Worm (Caenorhabditis elegans) whole organism, early embryonic: ENCODE results near the gene K03A11.5.

Experiments used
- B0310.2 ChIP-seq: sonication (generic microtip); optimal IDR thresholded peaks from 2 replicates; lab custom pipeline; 2016; ENCODE audit warnings: mild to moderate bottlenecking, missing genetic modification characterization, missing compliant biosample characterization
- F13C5.2 ChIP-seq: sonication (generic microtip); optimal IDR thresholded peaks from 2 replicates; lab custom pipeline; 2017; ENCODE audit warnings: mild to moderate bottlenecking, missing genetic modification characterization, inconsistent platforms, missing compliant biosample characterization
- aly-1 ChIP-seq: sonication (generic microtip); optimal IDR thresholded peaks from 2 replicates; lab custom pipeline; 2016; ENCODE audit warnings: missing genetic modification characterization, missing compliant biosample characterization
- ama-1 ChIP-seq: fragments of 150-350 bp; optimal IDR thresholded peaks from 2 replicates; lab custom pipeline; 2014
- ceh-13 ChIP-seq: fragments of 200-800 bp; sonication (Bioruptor generic); optimal IDR thresholded peaks from 2 replicates; lab custom pipeline; 2018; ENCODE audit warnings: mild to moderate bottlenecking, missing genetic modification characterization, missing compliant biosample characterization
- ceh-36 ChIP-seq: sonication (generic microtip); optimal IDR thresholded peaks from 2 replicates; lab custom pipeline; 2016; ENCODE audit warnings: missing genetic modification characterization, inconsistent platforms, missing compliant biosample characterization
- ets-7 ChIP-seq: sonication (generic microtip); optimal IDR thresholded peaks from 2 replicates; lab custom pipeline; 2016; ENCODE audit warnings: missing genotype, missing genetic modification characterization, missing compliant biosample characterization
- flt-1 ChIP-seq: fragments of 200-800 bp; sonication (Bioruptor generic); IDR thresholded peaks from 2 replicates; pipeline ENCODE4 v1.3.6; 2022; ENCODE audit warnings: missing genetic modification characterization, missing compliant biosample characterization
- hmbx-1 ChIP-seq: sonication (generic microtip); optimal IDR thresholded peaks from 2 replicates; lab custom pipeline; 2016; ENCODE audit warnings: mild to moderate bottlenecking, missing genetic modification characterization, missing compliant biosample characterization
- hmg-4 ChIP-seq: fragments of 200-800 bp; sonication (Bioruptor generic); optimal IDR thresholded peaks from 2 replicates; lab custom pipeline; 2018; ENCODE audit warnings: mild to moderate bottlenecking, missing genetic modification characterization, missing compliant biosample characterization
- hnd-1 ChIP-seq: sonication (generic microtip); optimal IDR thresholded peaks from 2 replicates; lab custom pipeline; 2016; ENCODE audit warnings: missing genetic modification characterization, missing compliant biosample characterization
- pes-1 ChIP-seq: fragments of 200-800 bp; sonication (Bioruptor generic); IDR thresholded peaks from 2 replicates; pipeline ENCODE4 v1.3.6; 2022; ENCODE audit warnings: missing genetic modification reagents, missing genetic modification characterization, missing compliant biosample characterization
- scrt-1 ChIP-seq: fragments of 200-800 bp; sonication (Bioruptor generic); IDR thresholded peaks from 2 replicates; pipeline ENCODE4 v1.3.6; 2022; ENCODE audit warnings: missing genetic modification characterization, missing compliant biosample characterization
- sea-1 ChIP-seq: fragments of 200-800 bp; sonication (Bioruptor generic); conservative IDR thresholded peaks from 2 replicates; pipeline ENCODE4 v1.3.6; 2022; ENCODE audit warnings: missing genetic modification characterization, missing compliant biosample characterization
- tbx-11 ChIP-seq: fragments of 200-800 bp; sonication (Bioruptor generic); IDR thresholded peaks from 2 replicates; pipeline ENCODE4 v1.3.6; 2022; ENCODE audit warnings: missing genetic modification characterization, missing compliant biosample characterization
- tbx-37 ChIP-seq: fragments of 200-800 bp; sonication (Bioruptor generic); conservative IDR thresholded peaks from 2 replicates; pipeline ENCODE4 v1.3.6; 2022; ENCODE audit warnings: missing genetic modification reagents, missing genetic modification characterization, missing compliant biosample characterization
- tra-4 ChIP-seq: sonication (generic microtip); optimal IDR thresholded peaks from 2 replicates; lab custom pipeline; 2017; ENCODE audit warnings: missing genetic modification characterization, missing compliant biosample characterization

The K03A11.5 gene

DNA sequence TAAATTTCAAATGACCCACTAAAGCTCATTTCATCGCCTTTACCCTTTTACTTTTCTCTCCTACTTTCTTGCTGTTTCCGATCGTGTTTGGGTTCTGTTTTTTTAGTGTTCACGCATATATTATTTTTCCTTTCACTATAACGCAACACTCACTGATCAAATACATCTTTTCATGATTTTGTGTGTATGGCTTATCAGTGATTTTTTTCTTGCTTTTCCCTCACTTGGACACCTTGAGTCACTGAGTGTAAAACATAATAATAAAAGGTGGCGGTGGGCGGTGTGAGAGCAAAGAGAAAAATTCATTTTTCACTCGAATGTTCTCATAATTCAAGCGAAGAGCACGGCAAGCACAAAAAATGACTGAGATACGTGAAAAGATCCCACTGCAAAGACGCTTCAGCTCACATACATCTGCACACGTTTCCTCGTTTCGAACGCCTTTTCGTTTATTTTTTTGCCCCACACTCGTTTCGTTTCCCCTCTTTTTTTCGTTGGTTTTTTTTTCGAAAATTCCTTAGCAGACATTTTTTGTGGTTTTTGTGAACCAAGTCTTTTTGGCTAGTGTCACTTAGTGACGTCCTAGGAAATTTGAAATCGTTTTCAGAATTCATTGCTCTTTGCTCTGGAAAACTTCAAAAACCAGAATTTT, at the start of gene K03A11.5:
TSS of gene K03A11.5 (plus strand) at position 602 of the 652 bp plus-strand sequence.
- TF ChIP-seq B0310.2 = no peak
- TF ChIP-seq tra-4 (tag; lab: Kevin White, UChicago) = no peak
- no peak for TF ChIP-seq pes-1 (GFP tag; lab: Robert Waterston, UW)
- no peak for TF ChIP-seq flt-1 (GFP tag; lab: Robert Waterston, UW)
- no peak for TF ChIP-seq tbx-11 (GFP tag; lab: Robert Waterston, UW)
- TF ChIP-seq ceh-36 (tag; lab: Kevin White, UChicago) = no peak
- no peak for TF ChIP-seq ama-1 (lab: Kevin White, UChicago)
- TF ChIP-seq sea-1 (GFP tag; lab: Robert Waterston, UW) = no peak
- TF ChIP-seq hmbx-1 (tag; lab: Kevin White, UChicago) = no peak
- TF ChIP-seq aly-1 (tag; lab: Kevin White, UChicago) = no peak
- TF ChIP-seq tbx-37 (GFP tag; lab: Robert Waterston, UW) = no peak
- TF ChIP-seq hnd-1 (tag; lab: Kevin White, UChicago) = no peak
- TF ChIP-seq hmg-4 (GFP tag; lab: Kevin White, UChicago) = no peak
- no peak for TF ChIP-seq ets-7 (tag; lab: Kevin White, UChicago)

DNA sequence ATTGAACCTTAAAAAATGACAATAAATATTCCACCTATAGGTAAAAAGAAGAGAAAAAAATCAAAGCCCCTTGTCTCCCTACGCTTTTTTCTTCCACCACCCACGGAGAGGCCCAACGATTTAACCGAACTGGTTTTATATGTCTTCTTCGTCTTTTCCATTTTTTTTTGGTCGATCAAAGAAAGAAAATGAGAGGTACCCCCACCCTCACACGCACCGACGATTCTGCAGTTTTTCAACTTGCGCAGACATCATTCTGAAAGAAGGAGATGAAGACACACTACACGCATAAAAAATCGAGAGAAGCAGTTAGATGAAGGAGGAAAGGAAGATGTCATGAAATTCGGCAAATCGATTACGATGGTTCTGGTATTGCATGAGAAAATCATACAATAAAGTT, 49.0 kb upstream of the K03A11.5 start:
- TF ChIP-seq F13C5.2 (tag; lab: Kevin White, UChicago) (no peak), ceh-13 (GFP tag; lab: Kevin White, UChicago) (no peak), sea-1 (GFP tag; lab: Robert Waterston, UW) (no peak), scrt-1 (GFP tag; lab: Robert Waterston, UW) (no peak), ceh-36 (tag; lab: Kevin White, UChicago) (no peak), tbx-37 (GFP tag; lab: Robert Waterston, UW) (no peak)

DNA sequence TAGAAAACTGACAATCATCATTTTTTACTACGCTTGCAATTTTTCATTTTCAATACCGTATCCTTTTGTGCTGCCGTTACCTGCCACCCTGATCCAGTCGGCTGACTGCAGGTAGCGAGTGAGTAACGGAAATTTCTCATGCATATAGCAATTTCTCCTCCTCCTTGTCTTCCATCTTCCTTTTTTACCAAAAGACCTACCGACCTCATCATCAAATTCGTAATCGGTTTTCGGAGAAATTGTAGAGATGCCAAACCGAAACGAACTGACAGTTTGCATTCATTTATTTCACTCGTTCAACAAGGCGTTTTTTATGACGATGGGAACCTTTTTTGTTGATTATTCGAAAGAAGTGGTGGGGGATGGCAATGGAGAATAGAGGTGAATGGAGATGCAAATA, 47.0 kb upstream of the K03A11.5 start:
- TF ChIP-seq flt-1 (GFP tag; lab: Robert Waterston, UW) (no peak), tbx-11 (GFP tag; lab: Robert Waterston, UW) (no peak)

DNA sequence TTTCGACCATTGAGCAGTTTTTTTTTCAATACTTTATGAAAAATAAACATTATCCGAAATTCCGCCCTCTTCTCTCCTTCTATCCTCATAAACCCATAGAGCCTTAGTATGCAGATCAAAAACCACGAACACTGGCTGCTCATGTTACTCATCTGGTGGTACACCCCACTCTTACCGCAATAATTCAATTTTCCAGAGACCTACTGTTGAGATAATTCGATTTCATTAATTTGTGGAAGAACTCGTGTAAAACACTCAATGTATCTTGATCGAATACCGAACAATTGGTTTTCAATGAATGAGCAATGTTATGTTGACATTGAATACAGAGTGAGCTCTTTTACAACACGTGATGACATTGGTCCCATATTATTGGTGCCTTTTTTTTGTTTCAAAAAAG, 41.9 kb upstream of the K03A11.5 start:
- TF ChIP-seq ceh-13 (GFP tag; lab: Kevin White, UChicago) (no peak), aly-1 (tag; lab: Kevin White, UChicago) (no peak), hnd-1 (tag; lab: Kevin White, UChicago) (no peak), tbx-37 (GFP tag; lab: Robert Waterston, UW) (no peak), tbx-11 (GFP tag; lab: Robert Waterston, UW) (no peak), hmbx-1 (tag; lab: Kevin White, UChicago) (no peak), sea-1 (GFP tag; lab: Robert Waterston, UW) (no peak), ets-7 (tag; lab: Kevin White, UChicago) (no peak), hmg-4 (GFP tag; lab: Kevin White, UChicago) (no peak), flt-1 (GFP tag; lab: Robert Waterston, UW) (no peak), F13C5.2 (tag; lab: Kevin White, UChicago) (no peak), ama-1 (lab: Kevin White, UChicago) (no peak), ceh-36 (tag; lab: Kevin White, UChicago) (no peak), scrt-1 (GFP tag; lab: Robert Waterston, UW) (no peak)

DNA sequence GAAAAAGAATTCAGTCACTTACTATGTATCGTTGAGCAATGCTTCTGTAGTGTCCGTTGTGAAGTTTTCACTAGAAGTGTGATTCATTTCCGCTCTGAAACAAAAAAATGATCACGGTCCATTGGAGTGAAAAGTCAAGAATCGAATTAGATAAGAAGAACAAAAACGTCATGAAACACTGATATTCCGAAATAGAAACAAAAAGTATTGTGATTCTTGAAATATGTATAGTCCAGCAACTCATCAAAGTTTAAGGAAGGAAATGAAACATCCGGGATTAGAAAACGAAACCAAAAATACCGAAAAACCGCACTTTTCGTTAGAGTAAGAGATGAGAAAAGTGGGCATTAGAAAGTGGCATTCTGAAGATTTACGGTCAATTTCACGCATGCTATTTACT, 30.7 kb upstream of the K03A11.5 start, which contains the start of gene npr-10:
TSS of gene npr-10 (minus strand) at position 101 of the 400 bp plus-strand sequence.
- TF ChIP-seq hmbx-1 (tag; lab: Kevin White, UChicago) = no peak
- no peak for TF ChIP-seq hmg-4 (GFP tag; lab: Kevin White, UChicago)
- no peak for TF ChIP-seq F13C5.2 (tag; lab: Kevin White, UChicago)

DNA sequence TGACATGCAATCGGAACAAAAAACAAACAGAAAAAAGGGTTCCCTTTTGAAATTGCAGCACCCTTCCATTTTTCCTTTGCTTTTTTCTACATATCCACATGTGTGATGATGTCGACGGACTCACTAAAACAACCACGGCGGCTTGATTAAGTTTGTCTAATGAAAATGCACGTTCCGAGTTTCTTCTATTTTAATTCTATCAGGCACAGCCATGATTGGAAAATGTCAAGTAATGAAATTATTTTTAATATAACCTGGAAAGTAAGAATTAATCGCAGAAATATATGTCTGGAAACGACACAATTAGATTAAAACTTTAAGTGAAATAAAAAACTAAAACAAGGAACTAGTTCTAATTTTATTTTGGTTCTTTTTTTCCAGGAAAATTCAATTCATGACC, 29.5 kb upstream of the K03A11.5 start:
- TF ChIP-seq tbx-37 (GFP tag; lab: Robert Waterston, UW) = no peak
- TF ChIP-seq scrt-1 (GFP tag; lab: Robert Waterston, UW) = no peak
- no peak for TF ChIP-seq hmg-4 (GFP tag; lab: Kevin White, UChicago)
- no peak for TF ChIP-seq ama-1 (lab: Kevin White, UChicago)
- TF ChIP-seq sea-1 (GFP tag; lab: Robert Waterston, UW) = no peak
- no peak for TF ChIP-seq ceh-36 (tag; lab: Kevin White, UChicago)
- TF ChIP-seq ceh-13 (GFP tag; lab: Kevin White, UChicago) = no peak
- no peak for TF ChIP-seq ets-7 (tag; lab: Kevin White, UChicago)
- no peak for TF ChIP-seq tra-4 (tag; lab: Kevin White, UChicago)
- no peak for TF ChIP-seq aly-1 (tag; lab: Kevin White, UChicago)
- TF ChIP-seq F13C5.2 (tag; lab: Kevin White, UChicago) = no peak
- no peak for TF ChIP-seq pes-1 (GFP tag; lab: Robert Waterston, UW)

DNA sequence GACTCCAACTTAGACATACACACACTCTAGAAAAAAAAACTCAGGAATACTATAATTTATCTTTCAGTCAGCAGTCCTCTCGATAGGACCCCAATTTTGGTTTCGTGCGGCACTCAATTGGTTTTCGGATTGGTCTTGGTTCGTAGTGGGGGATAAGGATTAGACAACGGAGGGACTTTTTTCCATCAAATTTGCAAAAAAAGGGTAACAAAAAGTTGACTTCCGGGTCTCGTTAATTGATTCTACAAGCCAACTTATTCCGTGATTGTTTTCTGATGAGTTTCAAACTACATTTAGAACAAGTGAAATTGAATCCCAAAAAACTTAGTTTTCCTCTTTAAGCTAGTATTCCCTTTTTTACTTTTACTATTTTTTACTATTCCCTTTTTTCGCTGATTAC, 29.0 kb upstream of the K03A11.5 start:
- TF ChIP-seq pes-1 (GFP tag; lab: Robert Waterston, UW) (no peak), ceh-13 (GFP tag; lab: Kevin White, UChicago) (no peak), ceh-36 (tag; lab: Kevin White, UChicago) (no peak), F13C5.2 (tag; lab: Kevin White, UChicago) (no peak), sea-1 (GFP tag; lab: Robert Waterston, UW) (no peak), flt-1 (GFP tag; lab: Robert Waterston, UW) (no peak), ets-7 (tag; lab: Kevin White, UChicago) (no peak), tra-4 (tag; lab: Kevin White, UChicago) (no peak), aly-1 (tag; lab: Kevin White, UChicago) (no peak), hmg-4 (GFP tag; lab: Kevin White, UChicago) (no peak), B0310.2 (no peak), ama-1 (lab: Kevin White, UChicago) (no peak), tbx-37 (GFP tag; lab: Robert Waterston, UW) (no peak)
